Fruit fly (Drosophila melanogaster) whole organism, embryonic: ENCODE data around the gene bol.

Experiments used
- C15 ChIP-seq: fragments of 200-800 bp; sonication (Bioruptor generic); IDR thresholded peaks from 3 replicates; pipeline ENCODE4 v1.3.6; 2022; ENCODE audit warnings: missing biosample characterization, missing genetic modification characterization
- CG10462 ChIP-seq: fragments of 200-800 bp; sonication (Bioruptor generic); optimal IDR thresholded peaks from 2 replicates; lab custom pipeline; 2016; ENCODE audit warnings: missing biosample characterization, missing genetic modification characterization
- CG10543 ChIP-seq: fragments of 200-800 bp; sonication (Bioruptor generic); optimal IDR thresholded peaks from 3 replicates; lab custom pipeline; 2017; ENCODE audit warnings: missing biosample characterization, mild to moderate bottlenecking, missing genetic modification characterization, moderate library complexity
- CG11398 ChIP-seq: fragments of 200-800 bp; sonication (Bioruptor generic); optimal IDR thresholded peaks from 2 replicates; lab custom pipeline; 2016; ENCODE audit warnings: missing biosample characterization, missing genetic modification characterization
- CG13296 ChIP-seq: fragments of 200-800 bp; sonication (Bioruptor generic); optimal IDR thresholded peaks from 3 replicates; lab custom pipeline; 2018; ENCODE audit warnings: missing biosample characterization, mild to moderate bottlenecking, missing genetic modification characterization
- CG14050 ChIP-seq: fragments of 200-800 bp; sonication (Bioruptor generic); IDR thresholded peaks from 3 replicates; pipeline ENCODE4 v1.3.6; 2022; ENCODE audit warnings: missing biosample characterization, missing genetic modification characterization
- CG15011 ChIP-seq: fragments of 200-800 bp; sonication (Bioruptor generic); optimal IDR thresholded peaks from 3 replicates; lab custom pipeline; 2018; ENCODE audit warnings: missing biosample characterization, mild to moderate bottlenecking, missing genetic modification characterization
- CG1647 ChIP-seq: fragments of 200-800 bp; sonication (Bioruptor generic); optimal IDR thresholded peaks from 3 replicates; lab custom pipeline; 2016; ENCODE audit warnings: missing biosample characterization, missing genetic modification characterization
- CG16863 ChIP-seq: fragments of 200-800 bp; sonication (Bioruptor generic); optimal IDR thresholded peaks from 3 replicates; lab custom pipeline; 2016; ENCODE audit warnings: missing biosample characterization, missing genetic modification characterization
- CG17568 ChIP-seq: fragments of 200-800 bp; sonication (Bioruptor generic); optimal IDR thresholded peaks from 2 replicates; lab custom pipeline; 2018; ENCODE audit warnings: missing biosample characterization, mild to moderate bottlenecking, missing genetic modification characterization, moderate library complexity
- CG17829 ChIP-seq: fragments of 200-800 bp; optimal IDR thresholded peaks from 2 replicates; lab custom pipeline; 2019; ENCODE audit warnings: missing biosample characterization, mild to moderate bottlenecking, missing genetic modification characterization, moderate library complexity
- CG33213 ChIP-seq: fragments of 200-800 bp; sonication (Bioruptor generic); optimal IDR thresholded peaks from 3 replicates; lab custom pipeline; 2016; ENCODE audit warnings: missing biosample characterization, missing genetic modification characterization
- CG4424 ChIP-seq: fragments of 200-800 bp; sonication (Bioruptor generic); optimal IDR thresholded peaks from 3 replicates; lab custom pipeline; 2016; ENCODE audit warnings: missing biosample characterization, missing genetic modification characterization
- CG5245 ChIP-seq: fragments of 200-800 bp; sonication (Bioruptor generic); optimal IDR thresholded peaks from 3 replicates; lab custom pipeline; 2016; ENCODE audit warnings: missing biosample characterization, missing genetic modification characterization
- CG6272 ChIP-seq: fragments of 200-800 bp; sonication (Bioruptor generic); IDR thresholded peaks from 2 replicates; pipeline ENCODE4 v1.3.6; 2022; ENCODE audit warnings: missing biosample characterization, missing genetic modification characterization
- CG7372 ChIP-seq: fragments of 200-800 bp; sonication (Bioruptor generic); IDR thresholded peaks from 2 replicates; pipeline ENCODE4 v1.3.6; 2022; ENCODE audit warnings: missing biosample characterization, missing genetic modification characterization
- CG7745 ChIP-seq: fragments of 200-800 bp; sonication (Bioruptor generic); optimal IDR thresholded peaks from 2 replicates; lab custom pipeline; 2018; ENCODE audit warnings: missing biosample characterization, mild to moderate bottlenecking, missing genetic modification characterization, moderate library complexity
- CG7839 ChIP-seq: fragments of 200-800 bp; sonication (Bioruptor generic); optimal IDR thresholded peaks from 3 replicates; lab custom pipeline; 2018; ENCODE audit warnings: missing biosample characterization, mild to moderate bottlenecking, missing genetic modification characterization, moderate library complexity
- CoRest ChIP-seq: fragments of 200-800 bp; sonication (Bioruptor generic); optimal IDR thresholded peaks from 3 replicates; lab custom pipeline; 2018; ENCODE audit warnings: missing biosample characterization, mild to moderate bottlenecking, missing genetic modification characterization, moderate library complexity
- D19A ChIP-seq: fragments of 200-800 bp; optimal IDR thresholded peaks from 3 replicates; lab custom pipeline; 2019; ENCODE audit warnings: missing biosample characterization, mild to moderate bottlenecking, missing genetic modification characterization, moderate library complexity
- Dref ChIP-seq: fragments of 200-800 bp; sonication (Bioruptor generic); IDR thresholded peaks from 2 replicates; pipeline ENCODE4 v1.3.6; 2022; ENCODE audit warnings: missing biosample characterization, missing genetic modification characterization
- Gsc ChIP-seq: fragments of 200-800 bp; sonication (Bioruptor generic); IDR thresholded peaks from 2 replicates; pipeline ENCODE4 v1.3.6; 2022; ENCODE audit warnings: missing biosample characterization, missing genetic modification characterization
- HLH4C ChIP-seq: fragments of 200-800 bp; sonication (Bioruptor generic); IDR thresholded peaks from 3 replicates; pipeline ENCODE4 v1.3.6; 2022; ENCODE audit warnings: missing biosample characterization, missing genetic modification characterization; ENCODE audit not compliant: partially characterized antibody
- HmgZ ChIP-seq: fragments of 200-800 bp; sonication (Bioruptor generic); optimal IDR thresholded peaks from 2 replicates; lab custom pipeline; 2018; ENCODE audit warnings: missing biosample characterization, mild to moderate bottlenecking, missing genetic modification characterization
- MESR4 ChIP-seq: fragments of 200-800 bp; sonication (Bioruptor generic); optimal IDR thresholded peaks from 2 replicates; lab custom pipeline; 2018; ENCODE audit warnings: missing biosample characterization, mild to moderate bottlenecking, missing genetic modification characterization, moderate library complexity
- Meics ChIP-seq: fragments of 200-800 bp; sonication (Bioruptor generic); optimal IDR thresholded peaks from 2 replicates; lab custom pipeline; 2017; ENCODE audit warnings: missing biosample characterization, mild to moderate bottlenecking, missing genetic modification characterization
- Stat92E ChIP-seq, 3 experiments: fragments of >200 bp in 2 of 3; fragments of 200-800 bp in 1 of 3; sonication (Bioruptor generic) in 1 of 3; optimal IDR thresholded peaks; 2 replicates each; lab custom pipeline; 2017 to 2019; ENCODE audit warnings: missing biosample characterization in 3 of 3, missing genetic modification characterization in 3 of 3, mild to moderate bottlenecking in 1 of 3, moderate library complexity in 1 of 3
- TFAM ChIP-seq: fragments of 200-800 bp; sonication (Bioruptor generic); optimal IDR thresholded peaks from 2 replicates; lab custom pipeline; 2017; ENCODE audit warnings: missing biosample characterization, missing genetic modification characterization, inconsistent platforms
- Taf1 ChIP-seq: fragments of 200-800 bp; sonication (Bioruptor generic); IDR thresholded peaks from 2 replicates; pipeline ENCODE4 v1.3.6; 2022; ENCODE audit warnings: missing biosample characterization, missing genetic modification characterization
- Usf ChIP-seq: fragments of 200-800 bp; sonication (Bioruptor generic); optimal IDR thresholded peaks from 2 replicates; lab custom pipeline; 2017; ENCODE audit warnings: missing genotype, missing biosample characterization, missing genetic modification characterization
- abd-A ChIP-seq: fragments of 200-800 bp; sonication (Bioruptor generic); optimal IDR thresholded peaks from 3 replicates; lab custom pipeline; 2019; ENCODE audit warnings: missing biosample characterization, mild to moderate bottlenecking, missing genetic modification characterization, moderate library complexity
- ap ChIP-seq: fragments of 200-800 bp; sonication (Bioruptor generic); IDR thresholded peaks from 2 replicates; pipeline ENCODE4 v1.3.6; 2022; ENCODE audit warnings: missing biosample characterization, missing genetic modification characterization
- ato ChIP-seq: fragments of 200-800 bp; sonication (Bioruptor generic); IDR thresholded peaks from 2 replicates; pipeline ENCODE4 v1.3.6; 2022; ENCODE audit warnings: missing biosample characterization, missing genetic modification characterization; ENCODE audit not compliant: partially characterized antibody
- br ChIP-seq: fragments of >200 bp; optimal IDR thresholded peaks from 2 replicates; lab custom pipeline; 2017
- caup ChIP-seq: fragments of 200-800 bp; sonication (Bioruptor generic); optimal IDR thresholded peaks from 3 replicates; lab custom pipeline; 2017; ENCODE audit warnings: missing biosample characterization, mild to moderate bottlenecking, missing genetic modification characterization, moderate library complexity; ENCODE audit not compliant: severe bottlenecking
- gsb-n ChIP-seq: fragments of 200-800 bp; sonication (Bioruptor generic); optimal IDR thresholded peaks from 3 replicates; lab custom pipeline; 2018; ENCODE audit warnings: missing biosample characterization, mild to moderate bottlenecking, missing genetic modification characterization
- insv ChIP-seq, 2 experiments: fragments of 200-800 bp; sonication (Bioruptor generic); optimal IDR thresholded peaks; 3 replicates each; lab custom pipeline; 2016 to 2018; ENCODE audit warnings: missing biosample characterization in 2 of 2, missing genetic modification characterization in 2 of 2
- jigr1 ChIP-seq: fragments of 200-800 bp; sonication (Bioruptor generic); IDR thresholded peaks from 3 replicates; pipeline ENCODE4 v1.3.6; 2022; ENCODE audit warnings: missing biosample characterization, missing genetic modification characterization
- jing ChIP-seq: fragments of 200-800 bp; sonication (Bioruptor generic); optimal IDR thresholded peaks from 2 replicates; lab custom pipeline; 2018; ENCODE audit warnings: missing biosample characterization, mild to moderate bottlenecking, missing genetic modification characterization
- kni ChIP-seq: fragments of 200-800 bp; sonication (Bioruptor generic); optimal IDR thresholded peaks from 3 replicates; lab custom pipeline; 2017; ENCODE audit warnings: mild to moderate bottlenecking, missing biosample characterization, missing genetic modification reagents, missing genetic modification characterization
- lov ChIP-seq, 2 experiments: fragments of 200-800 bp in 1 of 2; fragments of >200 bp in 1 of 2; sonication (Bioruptor generic) in 1 of 2; IDR thresholded peaks in 1 of 2; optimal IDR thresholded peaks in 1 of 2; 2 replicates in 1 of 2; 3 replicates in 1 of 2; pipeline versions ENCODE4 v1.3.6 to Lab custom; 2017 to 2022; ENCODE audit warnings: missing biosample characterization in 1 of 2, missing genetic modification characterization in 1 of 2
- pan ChIP-seq, 4 experiments: fragments of >200 bp in 3 of 4; fragments of 200-800 bp in 1 of 4; sonication (Bioruptor generic) in 1 of 4; optimal IDR thresholded peaks in 3 of 4; IDR thresholded peaks in 1 of 4; 2 replicates each; pipeline versions ENCODE4 v1.3.6 to Lab custom; 2017 to 2022; ENCODE audit warnings: missing biosample characterization in 2 of 4, missing genetic modification characterization in 2 of 4, mixed read lengths in 1 of 4
- pnt ChIP-seq: fragments of 200-800 bp; sonication (Bioruptor generic); optimal IDR thresholded peaks from 3 replicates; lab custom pipeline; 2016; ENCODE audit warnings: missing biosample characterization, missing genetic modification characterization
- sens ChIP-seq: fragments of 200-800 bp; sonication (Bioruptor generic); peaks from one replicate; lab custom pipeline; 2016; ENCODE audit warnings: missing biosample characterization, missing genetic modification characterization
- vnd ChIP-seq: fragments of 200-800 bp; sonication (Bioruptor generic); IDR thresholded peaks from 3 replicates; pipeline ENCODE4 v1.3.6; 2022; ENCODE audit warnings: missing biosample characterization, missing genetic modification characterization; ENCODE audit not compliant: partially characterized antibody
- vvl ChIP-seq: fragments of 200-800 bp; sonication (Bioruptor generic); IDR thresholded peaks from 2 replicates; pipeline ENCODE4 v1.3.6; 2022; ENCODE audit warnings: missing biosample characterization, missing genetic modification characterization
- zen2 ChIP-seq: fragments of 200-800 bp; sonication (Bioruptor generic); IDR thresholded peaks from 3 replicates; pipeline ENCODE4 v1.3.6; 2022; ENCODE audit warnings: missing biosample characterization, missing genetic modification characterization; ENCODE audit not compliant: partially characterized antibody
- zfh1 ChIP-seq: fragments of 200-800 bp; sonication (Bioruptor generic); IDR thresholded peaks from 3 replicates; pipeline ENCODE4 v1.3.6; 2022; ENCODE audit warnings: missing biosample characterization, missing genetic modification characterization

The bol gene

dm6 chr3L:9127690-9128458, 6.3 kb downstream of the bol start (continued):
- TF ChIP-seq zfh1 (GFP tag; lab: Robert Waterston, UW) (peak; percentile 47; the same call in 1 of the 3 replicates), CG1647 (GFP tag; lab: Kevin White, UChicago) (peak; percentile 55), Gsc (GFP tag; lab: Robert Waterston, UW) (no peak), CG13296 (GFP tag; lab: Kevin White, UChicago) (peak; percentile 32), CG7839 (tag; lab: Kevin White, UChicago) (peak; percentile 74), C15 (GFP tag; lab: Robert Waterston, UW) (no peak), sens (GFP tag; lab: Kevin White, UChicago) (peak; percentile 52), br (lab: Kevin White, UChicago) (no peak), D19A (peak; percentile 50), HLH4C (GFP tag; lab: Robert Waterston, UW) (no peak), CG6272 (GFP tag; lab: Robert Waterston, UW) (no peak), Usf (GFP tag; lab: Kevin White, UChicago) (peak; percentile 31), CG10543 (GFP tag; lab: Kevin White, UChicago) (no peak), CG4424 (GFP tag; lab: Kevin White, UChicago) (peak; percentile 72), gsb-n (no peak), kni (no peak), Taf1 (no peak), Dref (GFP tag; lab: Robert Waterston, UW) (no peak), CG14050 (GFP tag; lab: Robert Waterston, UW) (no peak), Stat92E (GFP tag; optimal IDR thresholded peaks at IDR 0.05; lab: Kevin White, UChicago) (no peak), CG7745 (tag; lab: Kevin White, UChicago) (no peak), ap (0 out of 2 replicates have a peak, but pooled peaks have one; percentile 3), pan (optimal IDR thresholded peaks at IDR 0.05; lab: Kevin White, UChicago) (no peak), pan (GFP tag; optimal IDR thresholded peaks at IDR 0.05 in 1 of 2, IDR thresholded peaks at IDR 0.05 in 1 of 2) (peak in 1 of 2 experiments; percentile 18), jigr1 (GFP tag; lab: Robert Waterston, UW) (no peak), jing (GFP tag; lab: Kevin White, UChicago) (peak; percentile 18), CoRest (tag; lab: Kevin White, UChicago) (peak; percentile 56), abd-A (no peak), CG7372 (GFP tag; lab: Robert Waterston, UW) (no peak), CG16863 (peak; percentile 25), insv (GFP tag; optimal IDR thresholded peaks at IDR 0.05; lab: Kevin White, UChicago) (no peak), CG10462 (no peak), vvl (GFP tag; lab: Robert Waterston, UW) (no peak; the same call in 1 of the 2 replicates), CG33213 (GFP tag; lab: Kevin White, UChicago) (peak; percentile 3), pnt (peak; percentile 42), CG5245 (GFP tag; lab: Kevin White, UChicago) (no peak), zen2 (GFP tag; lab: Robert Waterston, UW) (no peak), caup (GFP tag; lab: Kevin White, UChicago) (peak; percentile 55), lov (optimal IDR thresholded peaks at IDR 0.05; lab: Kevin White, UChicago) (no peak), lov (GFP tag; IDR thresholded peaks at IDR 0.05; lab: Robert Waterston, UW) (no peak), Meics (GFP tag; lab: Kevin White, UChicago) (peak; percentile 63), CG17829 (tag; lab: Kevin White, UChicago) (peak; percentile 35), vnd (GFP tag; lab: Robert Waterston, UW) (no peak), MESR4 (GFP tag; lab: Kevin White, UChicago) (no peak), HmgZ (tag; lab: Kevin White, UChicago) (peak; percentile 32), CG15011 (GFP tag; lab: Kevin White, UChicago) (no peak), CG11398 (GFP tag; lab: Kevin White, UChicago) (peak; percentile 55), CG17568 (GFP tag; lab: Kevin White, UChicago) (no peak), TFAM (GFP tag; lab: Kevin White, UChicago) (no peak), ato (GFP tag; lab: Robert Waterston, UW) (no peak)
